Fruit fly (Drosophila melanogaster) whole organism, embryonic: ENCODE data around the gene CG6972.

ENCODE experiments used
- B-H2 ChIP-seq: fragments of 200-800 bp; sonication (Bioruptor generic); optimal IDR thresholded peaks from 2 replicates; lab custom pipeline; 2018; ENCODE audit warnings: missing biosample characterization, mild to moderate bottlenecking, missing genetic modification characterization
- CG12071 ChIP-seq: fragments of 200-800 bp; sonication (Bioruptor generic); optimal IDR thresholded peaks from 3 replicates; lab custom pipeline; 2018; ENCODE audit warnings: missing biosample characterization, mild to moderate bottlenecking, missing genetic modification characterization
- CG12155 ChIP-seq: fragments of 200-800 bp; sonication (Bioruptor generic); optimal IDR thresholded peaks from 3 replicates; lab custom pipeline; 2016; ENCODE audit warnings: missing biosample characterization, missing genetic modification characterization
- CG12299 ChIP-seq: fragments of 200-800 bp; sonication (Bioruptor generic); optimal IDR thresholded peaks from 2 replicates; lab custom pipeline; 2018; ENCODE audit warnings: missing biosample characterization, mild to moderate bottlenecking, missing genetic modification characterization
- CG12769 ChIP-seq: fragments of 200-800 bp; sonication (Bioruptor generic); optimal IDR thresholded peaks from 2 replicates; lab custom pipeline; 2019; ENCODE audit warnings: missing biosample characterization, mild to moderate bottlenecking, missing genetic modification characterization, moderate library complexity
- CG13296 ChIP-seq: fragments of 200-800 bp; sonication (Bioruptor generic); optimal IDR thresholded peaks from 3 replicates; lab custom pipeline; 2018; ENCODE audit warnings: missing biosample characterization, mild to moderate bottlenecking, missing genetic modification characterization
- CG14050 ChIP-seq: fragments of 200-800 bp; sonication (Bioruptor generic); IDR thresholded peaks from 3 replicates; pipeline ENCODE4 v1.3.6; 2022; ENCODE audit warnings: missing biosample characterization, missing genetic modification characterization
- CG15514 ChIP-seq: fragments of 200-800 bp; sonication (Bioruptor generic); optimal IDR thresholded peaks from 3 replicates; lab custom pipeline; 2017; ENCODE audit warnings: missing biosample characterization, missing genetic modification characterization, mild to moderate bottlenecking, moderate library complexity, missing genetic modification reagents
- CG16815 ChIP-seq: fragments of 200-800 bp; sonication (Bioruptor generic); optimal IDR thresholded peaks from 3 replicates; lab custom pipeline; 2017; ENCODE audit warnings: missing biosample characterization, mild to moderate bottlenecking, missing genetic modification characterization
- CG17359 ChIP-seq: fragments of 200-800 bp; sonication (Bioruptor generic); optimal IDR thresholded peaks from 3 replicates; lab custom pipeline; 2018; ENCODE audit warnings: missing biosample characterization, mild to moderate bottlenecking, missing genetic modification characterization, moderate library complexity
- CG17829 ChIP-seq: fragments of 200-800 bp; optimal IDR thresholded peaks from 2 replicates; lab custom pipeline; 2019; ENCODE audit warnings: missing biosample characterization, mild to moderate bottlenecking, missing genetic modification characterization, moderate library complexity
- CG17912 ChIP-seq: fragments of 200-800 bp; sonication (Bioruptor generic); optimal IDR thresholded peaks from 2 replicates; lab custom pipeline; 2018; ENCODE audit warnings: missing biosample characterization, mild to moderate bottlenecking, missing genetic modification characterization
- CG18764 ChIP-seq: fragments of 200-800 bp; sonication (Bioruptor generic); optimal IDR thresholded peaks from 3 replicates; lab custom pipeline; 2016; ENCODE audit warnings: missing biosample characterization, missing genetic modification characterization
- CG2199 ChIP-seq: fragments of 200-800 bp; sonication (Bioruptor generic); IDR thresholded peaks from 3 replicates; pipeline ENCODE4 v1.3.6; 2022; ENCODE audit warnings: missing biosample characterization, missing genetic modification characterization
- CG30403 ChIP-seq: fragments of 200-800 bp; sonication (Bioruptor generic); optimal IDR thresholded peaks from 3 replicates; lab custom pipeline; 2016; ENCODE audit warnings: missing biosample characterization, missing genetic modification characterization
- CG30431 ChIP-seq: fragments of 200-800 bp; sonication (Bioruptor generic); optimal IDR thresholded peaks from 2 replicates; lab custom pipeline; 2017; ENCODE audit warnings: missing biosample characterization, missing genetic modification characterization
- CG3163 ChIP-seq: fragments of 200-800 bp; sonication (Bioruptor generic); optimal IDR thresholded peaks from 3 replicates; lab custom pipeline; 2016; ENCODE audit warnings: missing biosample characterization, missing genetic modification characterization
- CG34376 ChIP-seq: fragments of 200-800 bp; sonication (Bioruptor generic); optimal IDR thresholded peaks from 2 replicates; lab custom pipeline; 2018; ENCODE audit warnings: missing biosample characterization, mild to moderate bottlenecking, missing genetic modification characterization
- CG4360 ChIP-seq: fragments of 200-800 bp; sonication (Bioruptor generic); IDR thresholded peaks from 2 replicates; pipeline ENCODE4 v1.3.6; 2022; ENCODE audit warnings: missing biosample characterization, missing genetic modification characterization
- CG4404 ChIP-seq: fragments of 200-800 bp; sonication (Bioruptor generic); IDR thresholded peaks from 2 replicates; pipeline ENCODE4 v1.3.6; 2022; ENCODE audit warnings: missing biosample characterization, missing genetic modification characterization
- CG4730 ChIP-seq: fragments of 200-800 bp; sonication (Bioruptor generic); IDR thresholded peaks from 2 replicates; pipeline ENCODE4 v1.3.6; 2022; ENCODE audit warnings: missing biosample characterization, missing genetic modification characterization
- CG6689 ChIP-seq: fragments of 200-800 bp; sonication (Bioruptor generic); IDR thresholded peaks from 2 replicates; pipeline ENCODE4 v1.3.6; 2022; ENCODE audit warnings: missing biosample characterization, missing genetic modification characterization
- CG7928 ChIP-seq: fragments of 200-800 bp; sonication (Bioruptor generic); optimal IDR thresholded peaks from 2 replicates; lab custom pipeline; 2017; ENCODE audit warnings: missing biosample characterization, mild to moderate bottlenecking, missing genetic modification characterization
- CG9215 ChIP-seq: fragments of 200-800 bp; sonication (Bioruptor generic); IDR thresholded peaks from 2 replicates; pipeline ENCODE4 v1.3.6; 2022; ENCODE audit warnings: missing biosample characterization, missing genetic modification characterization
- CkIIα-i1 ChIP-seq: fragments of 200-800 bp; sonication (Bioruptor generic); IDR thresholded peaks from 2 replicates; pipeline ENCODE4 v1.3.6; 2022; ENCODE audit warnings: missing biosample characterization, missing genetic modification characterization
- Ets65A ChIP-seq: fragments of 200-800 bp; sonication (Bioruptor generic); peaks from one replicate; lab custom pipeline; 2016; ENCODE audit warnings: missing biosample characterization, missing genetic modification characterization
- Ets97D ChIP-seq: fragments of 200-800 bp; sonication (Bioruptor generic); optimal IDR thresholded peaks from 3 replicates; lab custom pipeline; 2016; ENCODE audit warnings: missing biosample characterization, missing genetic modification characterization
- HLHmδ ChIP-seq: fragments of 200-800 bp; sonication (Bioruptor generic); optimal IDR thresholded peaks from 2 replicates; lab custom pipeline; 2018; ENCODE audit warnings: missing biosample characterization, mild to moderate bottlenecking, missing genetic modification characterization, moderate library complexity
- HmgZ ChIP-seq: fragments of 200-800 bp; sonication (Bioruptor generic); optimal IDR thresholded peaks from 2 replicates; lab custom pipeline; 2018; ENCODE audit warnings: missing biosample characterization, mild to moderate bottlenecking, missing genetic modification characterization
- Lpt ChIP-seq: fragments of >200 bp; optimal IDR thresholded peaks from 2 replicates; lab custom pipeline; 2018; ENCODE audit warnings: missing biosample characterization, missing genetic modification characterization
- MESR4 ChIP-seq: fragments of 200-800 bp; sonication (Bioruptor generic); optimal IDR thresholded peaks from 2 replicates; lab custom pipeline; 2018; ENCODE audit warnings: missing biosample characterization, mild to moderate bottlenecking, missing genetic modification characterization, moderate library complexity
- Mad ChIP-seq: fragments of 200-800 bp; sonication (Bioruptor generic); optimal IDR thresholded peaks from 2 replicates; lab custom pipeline; 2016; ENCODE audit warnings: missing biosample characterization, missing genetic modification characterization
- Mes4 ChIP-seq: fragments of 200-800 bp; sonication (Bioruptor generic); optimal IDR thresholded peaks from 2 replicates; lab custom pipeline; 2016; ENCODE audit warnings: missing biosample characterization, missing genetic modification characterization
- NC2α ChIP-seq: fragments of 200-800 bp; sonication (Bioruptor generic); optimal IDR thresholded peaks from 2 replicates; lab custom pipeline; 2016; ENCODE audit warnings: missing biosample characterization, missing genetic modification characterization
- Poxn ChIP-seq: fragments of 200-800 bp; sonication (Bioruptor generic); IDR thresholded peaks from 2 replicates; pipeline ENCODE4 v1.3.6; 2022; ENCODE audit warnings: missing biosample characterization, missing genetic modification characterization
- Xrp1 ChIP-seq: fragments of 200-800 bp; sonication (Bioruptor generic); IDR thresholded peaks from 2 replicates; pipeline ENCODE4 v1.3.6; 2022; ENCODE audit warnings: missing biosample characterization, missing genetic modification characterization
- az2 ChIP-seq: fragments of 200-800 bp; sonication (Bioruptor generic); optimal IDR thresholded peaks from 3 replicates; lab custom pipeline; 2016; ENCODE audit warnings: missing biosample characterization, missing genetic modification characterization
- cas ChIP-seq: fragments of 200-800 bp; sonication (Bioruptor generic); IDR thresholded peaks from 2 replicates; pipeline ENCODE4 v1.3.6; 2022; ENCODE audit warnings: missing biosample characterization, missing genetic modification characterization
- caup ChIP-seq: fragments of 200-800 bp; sonication (Bioruptor generic); optimal IDR thresholded peaks from 3 replicates; lab custom pipeline; 2017; ENCODE audit warnings: missing biosample characterization, mild to moderate bottlenecking, missing genetic modification characterization, moderate library complexity; ENCODE audit not compliant: severe bottlenecking
- chif ChIP-seq, 2 experiments: fragments of 200-800 bp; sonication (Bioruptor generic); optimal IDR thresholded peaks; 3 replicates each; lab custom pipeline; 2016; ENCODE audit warnings: missing biosample characterization in 2 of 2, missing genetic modification characterization in 2 of 2
- crol ChIP-seq: fragments of 200-800 bp; sonication (Bioruptor generic); IDR thresholded peaks from 2 replicates; pipeline ENCODE4 v1.3.6; 2022; ENCODE audit warnings: missing biosample characterization, missing genetic modification characterization
- disco-r ChIP-seq: fragments of 200-800 bp; sonication (Bioruptor generic); optimal IDR thresholded peaks from 2 replicates; lab custom pipeline; 2016; ENCODE audit warnings: missing biosample characterization, missing genetic modification characterization
- klu ChIP-seq: fragments of 200-800 bp; sonication (Bioruptor generic); IDR thresholded peaks from 2 replicates; pipeline ENCODE4 v1.3.6; 2022; ENCODE audit warnings: missing biosample characterization, missing genetic modification characterization
- mld ChIP-seq: fragments of 200-800 bp; sonication (Bioruptor generic); IDR thresholded peaks from 3 replicates; pipeline ENCODE4 v1.3.6; 2022; ENCODE audit warnings: missing biosample characterization, missing genetic modification characterization; ENCODE audit not compliant: partially characterized antibody
- nom ChIP-seq: fragments of 200-800 bp; sonication (Bioruptor generic); optimal IDR thresholded peaks from 2 replicates; lab custom pipeline; 2017; ENCODE audit warnings: missing biosample characterization, missing genetic modification characterization, mild to moderate bottlenecking, moderate library complexity, missing genetic modification reagents
- onecut ChIP-seq: fragments of 200-800 bp; sonication (Bioruptor generic); IDR thresholded peaks from 2 replicates; pipeline ENCODE4 v1.3.6; 2022; ENCODE audit warnings: missing biosample characterization, missing genetic modification characterization
- p53 ChIP-seq: fragments of 200-800 bp; sonication (Bioruptor generic); optimal IDR thresholded peaks from 2 replicates; lab custom pipeline; 2016; ENCODE audit warnings: missing biosample characterization, missing genetic modification characterization
- slbo ChIP-seq: fragments of 200-800 bp; sonication (Bioruptor generic); IDR thresholded peaks from 2 replicates; pipeline ENCODE4 v1.3.6; 2022; ENCODE audit warnings: missing biosample characterization, missing genetic modification characterization
- sqz ChIP-seq: fragments of 200-800 bp; sonication (Bioruptor generic); optimal IDR thresholded peaks from 3 replicates; lab custom pipeline; 2018; ENCODE audit warnings: missing biosample characterization, mild to moderate bottlenecking, missing genetic modification characterization
- sr ChIP-seq: fragments of 200-800 bp; sonication (Bioruptor generic); IDR thresholded peaks from 3 replicates; pipeline ENCODE4 v1.3.6; 2022; ENCODE audit warnings: missing biosample characterization, missing genetic modification characterization
- unc-4 ChIP-seq: fragments of 200-800 bp; sonication (Bioruptor generic); IDR thresholded peaks from 2 replicates; pipeline ENCODE4 v1.3.6; 2022; ENCODE audit warnings: missing biosample characterization, missing genetic modification characterization; ENCODE audit not compliant: partially characterized antibody

CG6972 gene

dm6 chr3R:22750534-22750947 lies 48.7 kb downstream of the CG6972 start, which contains the start of the genes rumi, CG7029 and Usp12-46 (continued):
- TF ChIP-seq MESR4 (GFP tag; lab: Kevin White, UChicago) (no peak), CG12769 (no peak), CG12155 (GFP tag; lab: Kevin White, UChicago) (peak; percentile 88), cas (GFP tag; lab: Robert Waterston, UW) (peak; percentile 63; the same call in 1 of the 2 replicates), CG4360 (GFP tag; lab: Robert Waterston, UW) (peak; percentile 42; the same call in 1 of the 2 replicates), nom (peak; percentile 58), CG17359 (tag; lab: Kevin White, UChicago) (peak; percentile 84), Poxn (GFP tag; lab: Robert Waterston, UW) (peak; percentile 61; the same call in 1 of the 2 replicates), disco-r (GFP tag; lab: Kevin White, UChicago) (peak; percentile 57), Mad (GFP tag; lab: Kevin White, UChicago) (peak; percentile 89), Ets97D (peak; percentile 89), chif (GFP tag; optimal IDR thresholded peaks at IDR 0.05; lab: Kevin White, UChicago) (peak; percentile 87 to 93), az2 (GFP tag; lab: Kevin White, UChicago) (peak; percentile 89), klu (GFP tag; lab: Robert Waterston, UW) (peak; percentile 63), NC2α (GFP tag; lab: Kevin White, UChicago) (peak; percentile 71), sr (GFP tag; lab: Robert Waterston, UW) (peak; percentile 54; the same call in 1 of the 3 replicates), CG12071 (GFP tag; lab: Kevin White, UChicago) (peak; percentile 59), unc-4 (GFP tag; lab: Robert Waterston, UW) (peak; percentile 82), Ets65A (GFP tag; lab: Kevin White, UChicago) (peak; percentile 99), mld (peak; percentile 46; the same call in 1 of the 3 replicates), CG30403 (GFP tag; lab: Kevin White, UChicago) (peak; percentile 91), CG2199 (0 out of 3 replicates have a peak, but pooled peaks have one; percentile 33), CG14050 (peak; percentile 88), HLHmδ (GFP tag; lab: Kevin White, UChicago) (peak; percentile 33), CG4730 (peak; percentile 71), CG3163 (GFP tag; lab: Kevin White, UChicago) (peak; percentile 81), sqz (GFP tag; lab: Kevin White, UChicago) (peak; percentile 57), onecut (GFP tag; lab: Robert Waterston, UW) (peak; percentile 71), caup (GFP tag; lab: Kevin White, UChicago) (peak; percentile 73), Mes4 (GFP tag; lab: Kevin White, UChicago) (peak; percentile 78), CG17912 (GFP tag; lab: Kevin White, UChicago) (peak; percentile 68), CG18764 (GFP tag; lab: Kevin White, UChicago) (peak; percentile 68), Lpt (GFP tag; lab: Kevin White, UChicago) (no peak), p53 (GFP tag; lab: Kevin White, UChicago) (peak; percentile 86), CG13296 (GFP tag; lab: Kevin White, UChicago) (peak; percentile 73), CkIIα-i1 (GFP tag; lab: Robert Waterston, UW) (no peak), HmgZ (tag; lab: Kevin White, UChicago) (peak; percentile 96), crol (0 out of 2 replicates have a peak, but pooled peaks have one; percentile 10), CG17829 (tag; lab: Kevin White, UChicago) (peak; percentile 86), CG15514 (GFP tag; lab: Kevin White, UChicago) (peak; percentile 73), CG16815 (GFP tag; lab: Kevin White, UChicago) (peak; percentile 79), B-H2 (GFP tag; lab: Kevin White, UChicago) (peak; percentile 82), CG12299 (tag; lab: Kevin White, UChicago) (peak; percentile 79), CG4404 (peak; percentile 72), CG6689 (GFP tag; lab: Robert Waterston, UW) (peak; percentile 88), CG7928 (GFP tag; lab: Kevin White, UChicago) (peak; percentile 58), CG30431 (peak; percentile 72), Xrp1 (GFP tag; lab: Robert Waterston, UW) (peak; percentile 88), CG9215 (GFP tag; lab: Robert Waterston, UW) (peak; percentile 77), slbo (peak; percentile 93), CG34376 (peak; percentile 58)
